Worm (Caenorhabditis elegans) whole organism, midembryonic: ENCODE data around the gene srj-52.

Source experiments
- T22C8.4 ChIP-seq: fragments of 200-800 bp; sonication (Bioruptor generic); IDR thresholded peaks from 2 replicates; pipeline ENCODE4 v1.3.6; 2022; ENCODE audit warnings: missing genetic modification characterization, missing compliant biosample characterization
- flt-1 ChIP-seq: fragments of 200-800 bp; sonication (Bioruptor generic); IDR thresholded peaks from 2 replicates; pipeline ENCODE4 v1.3.6; 2022; ENCODE audit warnings: missing genetic modification characterization, missing compliant biosample characterization
- klf-2 ChIP-seq: fragments of 200-800 bp; sonication (Bioruptor generic); conservative IDR thresholded peaks from 2 replicates; pipeline ENCODE4 v1.3.6; 2022; ENCODE audit warnings: missing genetic modification reagents, missing genetic modification characterization, missing compliant biosample characterization
- med-1 ChIP-seq: sonication (generic microtip); optimal IDR thresholded peaks from 2 replicates; lab custom pipeline; 2017; ENCODE audit warnings: missing genetic modification characterization, mild to moderate bottlenecking, missing compliant biosample characterization, antibody characterized with exemption, missing genetic modification reagents; ENCODE audit not compliant: insufficient read depth
- ref-1 ChIP-seq: fragments of 200-800 bp; sonication (Bioruptor generic); conservative IDR thresholded peaks from 2 replicates; pipeline ENCODE4 v1.3.6; 2022; ENCODE audit warnings: missing genetic modification reagents, missing genetic modification characterization, missing compliant biosample characterization
- tab-1 ChIP-seq: fragments of 200-800 bp; sonication (Bioruptor generic); IDR thresholded peaks from 2 replicates; pipeline ENCODE4 v1.3.6; 2022; ENCODE audit warnings: missing genetic modification characterization, missing compliant biosample characterization
- ztf-23 ChIP-seq: fragments of 200-800 bp; sonication (Bioruptor generic); IDR thresholded peaks from 2 replicates; pipeline ENCODE4 v1.3.6; 2022; ENCODE audit warnings: missing genetic modification reagents, missing genetic modification characterization, missing compliant biosample characterization
- ztf-29 ChIP-seq: fragments of 200-800 bp; sonication (Bioruptor generic); IDR thresholded peaks from 2 replicates; pipeline ENCODE4 v1.3.6; 2022; ENCODE audit warnings: missing genetic modification reagents, missing genetic modification characterization, missing compliant biosample characterization

- TF ChIP-seq ztf-23 (GFP tag; lab: Robert Waterston, UW) (no peak), flt-1 (GFP tag; lab: Robert Waterston, UW) (no peak), klf-2 (GFP tag; lab: Robert Waterston, UW) (no peak), ztf-29 (no peak), tab-1 (GFP tag; lab: Robert Waterston, UW) (no peak), ref-1 (GFP tag; lab: Robert Waterston, UW) (no peak), med-1 (GFP tag; lab: Kevin White, UChicago) (no peak), T22C8.4 (GFP tag; lab: Robert Waterston, UW) (no peak)
These were observed 2.9 kb downstream of the srj-52 start, which contains the start of gene srx-4 for ce11 chrV:692720-693422.
